Fruit fly (Drosophila melanogaster) whole organism, prepupa: ENCODE results near the gene CG15141.

ENCODE experiments used
- Blimp-1 ChIP-seq: fragments of 200-800 bp; sonication (Bioruptor generic); optimal IDR thresholded peaks from 3 replicates; lab custom pipeline; 2017; ENCODE audit warnings: missing biosample characterization, missing genetic modification characterization, mild to moderate bottlenecking, moderate library complexity, missing genetic modification reagents
- CG10631 ChIP-seq: fragments of 200-800 bp; sonication (Bioruptor generic); optimal IDR thresholded peaks from 2 replicates; lab custom pipeline; 2016; ENCODE audit warnings: missing biosample characterization, missing genetic modification characterization
- CG11294 ChIP-seq: fragments of 200-800 bp; sonication (Bioruptor generic); IDR thresholded peaks from 2 replicates; pipeline ENCODE4 v1.3.6; 2022; ENCODE audit warnings: missing biosample characterization, missing genetic modification characterization
- CG11762 ChIP-seq: fragments of 200-800 bp; sonication (Bioruptor generic); optimal IDR thresholded peaks from 3 replicates; lab custom pipeline; 2016; ENCODE audit warnings: missing biosample characterization, missing genetic modification characterization; ENCODE audit not compliant: insufficient read depth
- CG1621 ChIP-seq: fragments of 200-800 bp; sonication (Bioruptor generic); optimal IDR thresholded peaks from 3 replicates; lab custom pipeline; 2018; ENCODE audit warnings: missing biosample characterization, mild to moderate bottlenecking, missing genetic modification characterization
- CG16779 ChIP-seq: fragments of 200-800 bp; sonication (Bioruptor generic); optimal IDR thresholded peaks from 3 replicates; lab custom pipeline; 2017; ENCODE audit warnings: missing biosample characterization, mild to moderate bottlenecking, missing genetic modification characterization
- CG3032 ChIP-seq: fragments of 200-800 bp; optimal IDR thresholded peaks from 2 replicates; lab custom pipeline; 2019; ENCODE audit warnings: missing biosample characterization, mild to moderate bottlenecking, missing genetic modification characterization, moderate library complexity
- CG31627 ChIP-seq: fragments of 200-800 bp; sonication (Bioruptor generic); optimal IDR thresholded peaks from 3 replicates; lab custom pipeline; 2016; ENCODE audit warnings: missing biosample characterization, missing genetic modification characterization
- CG32006 ChIP-seq: fragments of 200-800 bp; sonication (Bioruptor generic); optimal IDR thresholded peaks from 3 replicates; lab custom pipeline; 2017; ENCODE audit warnings: missing biosample characterization, mild to moderate bottlenecking, missing genetic modification characterization
- CG34406 ChIP-seq: fragments of 200-800 bp; sonication (Bioruptor generic); optimal IDR thresholded peaks from 3 replicates; lab custom pipeline; 2016; ENCODE audit warnings: missing biosample characterization, missing genetic modification characterization
- CG3919 ChIP-seq: fragments of 200-800 bp; sonication (Bioruptor generic); optimal IDR thresholded peaks from 3 replicates; lab custom pipeline; 2016; ENCODE audit warnings: missing biosample characterization, missing genetic modification characterization
- CG4318 ChIP-seq: fragments of 200-800 bp; sonication (Bioruptor generic); optimal IDR thresholded peaks from 3 replicates; lab custom pipeline; 2017; ENCODE audit warnings: missing biosample characterization, mild to moderate bottlenecking, missing genetic modification characterization
- CG6276 ChIP-seq: fragments of 200-800 bp; sonication (Bioruptor generic); optimal IDR thresholded peaks from 2 replicates; lab custom pipeline; 2017; ENCODE audit warnings: missing biosample characterization, mild to moderate bottlenecking, missing genetic modification characterization
- CG6792 ChIP-seq: fragments of 200-800 bp; sonication (Bioruptor generic); optimal IDR thresholded peaks from 3 replicates; lab custom pipeline; 2016; ENCODE audit warnings: missing biosample characterization, missing genetic modification characterization
- CG6808 ChIP-seq: fragments of 200-800 bp; sonication (Bioruptor generic); optimal IDR thresholded peaks from 3 replicates; lab custom pipeline; 2017; ENCODE audit warnings: missing biosample characterization, missing genetic modification characterization, mild to moderate bottlenecking, moderate library complexity, missing genetic modification reagents
- CG6854 ChIP-seq: fragments of 200-800 bp; sonication (Bioruptor generic); optimal IDR thresholded peaks from 2 replicates; lab custom pipeline; 2017; ENCODE audit warnings: missing biosample characterization, mild to moderate bottlenecking, missing genetic modification characterization
- CG7368 ChIP-seq: fragments of 200-800 bp; sonication (Bioruptor generic); optimal IDR thresholded peaks from 3 replicates; lab custom pipeline; 2016; ENCODE audit warnings: missing biosample characterization, missing genetic modification characterization
- CG8119 ChIP-seq: fragments of 200-800 bp; sonication (Bioruptor generic); IDR thresholded peaks from 3 replicates; pipeline ENCODE4 v1.3.6; 2022; ENCODE audit warnings: missing biosample characterization, missing genetic modification characterization
- CG8319 ChIP-seq: fragments of 200-800 bp; sonication (Bioruptor generic); optimal IDR thresholded peaks from 3 replicates; lab custom pipeline; 2016; ENCODE audit warnings: missing biosample characterization, missing genetic modification characterization
- CG9139 ChIP-seq: fragments of 200-800 bp; sonication (Bioruptor generic); optimal IDR thresholded peaks from 3 replicates; lab custom pipeline; 2017; ENCODE audit warnings: missing biosample characterization, mild to moderate bottlenecking, missing genetic modification characterization
- Eip75B ChIP-seq: fragments of 200-800 bp; sonication (Bioruptor generic); optimal IDR thresholded peaks from 3 replicates; lab custom pipeline; 2016; ENCODE audit warnings: missing biosample characterization, missing genetic modification characterization
- Eip78C ChIP-seq: fragments of 200-800 bp; sonication (Bioruptor generic); peaks from one replicate; lab custom pipeline; 2016; ENCODE audit warnings: missing biosample characterization, missing genetic modification characterization
- Eip93F ChIP-seq: fragments of 200-800 bp; sonication (Bioruptor generic); optimal IDR thresholded peaks from 2 replicates; lab custom pipeline; 2016; ENCODE audit warnings: missing biosample characterization, mild to moderate bottlenecking, missing genetic modification characterization
- Ets96B ChIP-seq: fragments of 200-800 bp; optimal IDR thresholded peaks from 2 replicates; lab custom pipeline; 2019; ENCODE audit warnings: missing biosample characterization, mild to moderate bottlenecking, missing genetic modification characterization, moderate library complexity
- Gug ChIP-seq: fragments of 200-800 bp; sonication (Bioruptor generic); IDR thresholded peaks from 2 replicates; pipeline ENCODE4 v1.3.6; 2022; ENCODE audit warnings: missing biosample characterization, missing genetic modification characterization
- Hr38 ChIP-seq: sonication (Bioruptor generic); optimal IDR thresholded peaks from 2 replicates; lab custom pipeline; 2016; ENCODE audit warnings: missing biosample characterization, missing genetic modification characterization
- Hr39 ChIP-seq: fragments of 200-800 bp; sonication (Bioruptor generic); optimal IDR thresholded peaks from 2 replicates; lab custom pipeline; 2016; ENCODE audit warnings: missing biosample characterization, missing genetic modification characterization
- Hr4 ChIP-seq: fragments of 200-800 bp; sonication (Bioruptor generic); optimal IDR thresholded peaks from 3 replicates; lab custom pipeline; 2016; ENCODE audit warnings: missing biosample characterization, missing genetic modification characterization
- Lpt ChIP-seq: fragments of 200-800 bp; sonication (Bioruptor generic); optimal IDR thresholded peaks from 3 replicates; lab custom pipeline; 2016; ENCODE audit warnings: missing biosample characterization, missing genetic modification characterization
- Sox102F ChIP-seq: fragments of 200-800 bp; sonication (Bioruptor generic); optimal IDR thresholded peaks from 2 replicates; lab custom pipeline; 2016; ENCODE audit warnings: missing biosample characterization, mild to moderate bottlenecking, missing genetic modification characterization
- Sox14 ChIP-seq: fragments of 200-800 bp; sonication (Bioruptor generic); optimal IDR thresholded peaks from 3 replicates; lab custom pipeline; 2016; ENCODE audit warnings: missing biosample characterization, missing genetic modification characterization
- Sox15 ChIP-seq: fragments of 200-800 bp; sonication (Bioruptor generic); optimal IDR thresholded peaks from 3 replicates; lab custom pipeline; 2016; ENCODE audit warnings: missing biosample characterization, missing genetic modification characterization
- acj6 ChIP-seq: fragments of 200-800 bp; sonication (Bioruptor generic); optimal IDR thresholded peaks from 3 replicates; lab custom pipeline; 2016; ENCODE audit warnings: missing biosample characterization, missing genetic modification characterization
- cyc ChIP-seq: fragments of 200-800 bp; sonication (Bioruptor generic); optimal IDR thresholded peaks from 3 replicates; lab custom pipeline; 2016; ENCODE audit warnings: missing biosample characterization, missing genetic modification characterization
- dsx ChIP-seq: fragments of 200-800 bp; optimal IDR thresholded peaks from 3 replicates; lab custom pipeline; 2019; ENCODE audit warnings: missing biosample characterization, mild to moderate bottlenecking, missing genetic modification characterization, moderate library complexity; ENCODE audit not compliant: poor library complexity, severe bottlenecking
- eg ChIP-seq: fragments of 200-800 bp; sonication (Bioruptor generic); IDR thresholded peaks from 3 replicates; pipeline ENCODE4 v1.3.6; 2022; ENCODE audit warnings: missing biosample characterization, missing genetic modification characterization
- esn ChIP-seq: fragments of 200-800 bp; sonication (Bioruptor generic); optimal IDR thresholded peaks from 2 replicates; lab custom pipeline; 2016; ENCODE audit warnings: missing biosample characterization, mild to moderate bottlenecking, missing genetic modification characterization, moderate library complexity
- fd59A ChIP-seq: fragments of 200-800 bp; sonication (Bioruptor generic); optimal IDR thresholded peaks from 2 replicates; lab custom pipeline; 2017; ENCODE audit warnings: missing biosample characterization, mild to moderate bottlenecking, missing genetic modification characterization, missing genetic modification reagents
- fd85E ChIP-seq: fragments of 200-800 bp; sonication (Bioruptor generic); optimal IDR thresholded peaks from 3 replicates; lab custom pipeline; 2016; ENCODE audit warnings: missing biosample characterization, missing genetic modification characterization
- fkh ChIP-seq: fragments of 200-800 bp; sonication (Bioruptor generic); optimal IDR thresholded peaks from 3 replicates; lab custom pipeline; 2017; ENCODE audit warnings: missing biosample characterization, mild to moderate bottlenecking, missing genetic modification characterization, moderate library complexity
- net ChIP-seq: fragments of 200-800 bp; sonication (Bioruptor generic); optimal IDR thresholded peaks from 3 replicates; lab custom pipeline; 2016; ENCODE audit warnings: missing biosample characterization, missing genetic modification characterization
- pdm3 ChIP-seq: fragments of 200-800 bp; sonication (Bioruptor generic); optimal IDR thresholded peaks from 3 replicates; lab custom pipeline; 2016; ENCODE audit warnings: missing biosample characterization, missing genetic modification characterization
- spab ChIP-seq: fragments of 200-800 bp; sonication (Bioruptor generic); optimal IDR thresholded peaks from 2 replicates; lab custom pipeline; 2017; ENCODE audit warnings: missing biosample characterization, mild to moderate bottlenecking, missing genetic modification characterization, missing genetic modification reagents
- ss ChIP-seq, 2 experiments: fragments of 200-800 bp; sonication (Bioruptor generic); optimal IDR thresholded peaks; 2 replicates in 1 of 2; 3 replicates in 1 of 2; lab custom pipeline; 2017 to 2018; ENCODE audit warnings: mild to moderate bottlenecking in 2 of 2, missing biosample characterization in 2 of 2, missing genetic modification characterization in 2 of 2, moderate library complexity in 1 of 2
- svp ChIP-seq: fragments of 200-800 bp; sonication (Bioruptor generic); peaks from one replicate; lab custom pipeline; 2016; ENCODE audit warnings: missing biosample characterization, missing genetic modification characterization
- topi ChIP-seq: fragments of 200-800 bp; sonication (Bioruptor generic); optimal IDR thresholded peaks from 3 replicates; lab custom pipeline; 2016; ENCODE audit warnings: missing biosample characterization, missing genetic modification characterization
- vri ChIP-seq: fragments of 200-800 bp; sonication (Bioruptor generic); optimal IDR thresholded peaks from 3 replicates; lab custom pipeline; 2016; ENCODE audit warnings: missing biosample characterization, mild to moderate bottlenecking, missing genetic modification characterization

CG15141 gene

dm6 chr2L:17427929-17428456, 17.6 kb downstream of the CG15141 start (continued):
- peak; percentile 63 for TF ChIP-seq vri (GFP tag; lab: Kevin White, UChicago)
- TF ChIP-seq ss (GFP tag; optimal IDR thresholded peaks at IDR 0.05; lab: Kevin White, UChicago), result peak; percentile 72 to 87
- peak; percentile 44 for TF ChIP-seq CG16779 (tag; lab: Kevin White, UChicago)
- TF ChIP-seq CG34406 (GFP tag; lab: Kevin White, UChicago), result peak; percentile 1
- no peak for TF ChIP-seq CG11294
- TF ChIP-seq Sox15 (GFP tag; lab: Kevin White, UChicago), result no peak
- no peak for TF ChIP-seq acj6 (GFP tag; lab: Kevin White, UChicago)
- TF ChIP-seq Sox14, result no peak
- peak; percentile 43 for TF ChIP-seq spab
- TF ChIP-seq CG6854 (GFP tag; lab: Kevin White, UChicago), result peak; percentile 25
- no peak for TF ChIP-seq Eip93F
- TF ChIP-seq CG32006 (GFP tag; lab: Kevin White, UChicago), result no peak
- TF ChIP-seq CG9139 (GFP tag; lab: Kevin White, UChicago), result peak; percentile 81
- TF ChIP-seq Sox102F (GFP tag; lab: Kevin White, UChicago), result peak; percentile 39
- TF ChIP-seq dsx, result peak; percentile 55
- TF ChIP-seq, all 60 proteins: peak for 35

dm6 chr2L:17429788-17430587, 19.5 kb downstream of the CG15141 start:
- TF ChIP-seq Lpt (peak; percentile 93), CG6792 (peak; percentile 93), CG6276 (peak; percentile 87), CG11762 (GFP tag; lab: Kevin White, UChicago) (peak; percentile 95), Eip93F (peak; percentile 35), Hr4 (GFP tag; lab: Kevin White, UChicago) (peak; percentile 66), topi (peak; percentile 75), CG34406 (GFP tag; lab: Kevin White, UChicago) (peak; percentile 91), CG3919 (GFP tag; lab: Kevin White, UChicago) (peak; percentile 81), pdm3 (peak; percentile 86), cyc (peak; percentile 70), CG8319 (GFP tag; lab: Kevin White, UChicago) (peak; percentile 93), Hr39 (GFP tag; lab: Kevin White, UChicago) (peak; percentile 87), CG1621 (tag; lab: Kevin White, UChicago) (peak; percentile 72), vri (GFP tag; lab: Kevin White, UChicago) (peak; percentile 55), Blimp-1 (GFP tag; lab: Kevin White, UChicago) (peak; percentile 82), CG4318 (peak; percentile 82), Eip78C (GFP tag; lab: Kevin White, UChicago) (peak; percentile 94), fd59A (GFP tag; lab: Kevin White, UChicago) (peak; percentile 76), Gug (peak; percentile 82), esn (GFP tag; lab: Kevin White, UChicago) (peak; percentile 94), CG31627 (GFP tag; lab: Kevin White, UChicago) (peak; percentile 83), CG3032 (tag; lab: Kevin White, UChicago) (peak; percentile 99), CG7368 (GFP tag; lab: Kevin White, UChicago) (peak; percentile 93), CG10631 (peak; percentile 90), CG8119 (GFP tag; lab: Robert Waterston, UW) (peak; percentile 94), CG6808 (peak; percentile 97), eg (GFP tag; lab: Robert Waterston, UW) (peak; percentile 87), fd85E (GFP tag; lab: Kevin White, UChicago) (peak; percentile 85), net (peak; percentile 73), Eip75B (GFP tag; lab: Kevin White, UChicago) (peak; percentile 85), fkh (peak; percentile 21), ss (GFP tag; optimal IDR thresholded peaks at IDR 0.05; lab: Kevin White, UChicago) (peak; percentile 59 to 84), svp (GFP tag; lab: Kevin White, UChicago) (peak; percentile 91), acj6 (GFP tag; lab: Kevin White, UChicago) (peak; percentile 95), Hr38 (no peak), Ets96B (peak; percentile 62), Sox15 (GFP tag; lab: Kevin White, UChicago) (peak; percentile 84), CG9139 (GFP tag; lab: Kevin White, UChicago) (no peak), Sox102F (GFP tag; lab: Kevin White, UChicago) (peak; percentile 73)
